Worm (Caenorhabditis elegans): ENCODE measurements around the gene C48B4.13.

DNA sequence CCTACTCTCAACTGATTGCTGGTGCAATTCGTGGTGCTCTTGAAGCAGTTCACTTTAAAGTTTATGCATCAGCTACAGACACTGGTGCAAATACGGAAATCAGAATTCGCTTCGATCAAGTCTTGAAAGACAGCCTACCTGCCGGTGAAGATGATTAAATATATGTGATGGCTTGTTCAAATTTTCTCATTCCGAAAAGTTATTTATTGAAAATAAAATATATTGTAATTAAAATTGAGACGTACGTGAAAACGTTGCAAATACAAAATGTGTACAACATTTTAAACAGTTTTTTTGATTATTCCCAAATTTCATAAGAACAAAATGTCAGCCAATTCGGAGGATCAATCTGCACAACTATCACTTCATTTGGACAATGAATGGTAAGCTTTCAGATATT is 41.7 kb upstream of the C48B4.13 start, which contains the start of gene ZK1098.6:
- TF ChIP-seq W03F9.2 (tag; optimal IDR thresholded peaks at IDR 0.05), result no peak
- TF ChIP-seq him-1 (tag; optimal IDR thresholded peaks at IDR 0.05), result no peak
